Fruit fly (Drosophila melanogaster): Measurements from ENCODE around the gene CG43336.
A peak's percentile ranks its signal among the peaks of the same experiment; 100 is the strongest.

The CG43336 gene

DNA sequence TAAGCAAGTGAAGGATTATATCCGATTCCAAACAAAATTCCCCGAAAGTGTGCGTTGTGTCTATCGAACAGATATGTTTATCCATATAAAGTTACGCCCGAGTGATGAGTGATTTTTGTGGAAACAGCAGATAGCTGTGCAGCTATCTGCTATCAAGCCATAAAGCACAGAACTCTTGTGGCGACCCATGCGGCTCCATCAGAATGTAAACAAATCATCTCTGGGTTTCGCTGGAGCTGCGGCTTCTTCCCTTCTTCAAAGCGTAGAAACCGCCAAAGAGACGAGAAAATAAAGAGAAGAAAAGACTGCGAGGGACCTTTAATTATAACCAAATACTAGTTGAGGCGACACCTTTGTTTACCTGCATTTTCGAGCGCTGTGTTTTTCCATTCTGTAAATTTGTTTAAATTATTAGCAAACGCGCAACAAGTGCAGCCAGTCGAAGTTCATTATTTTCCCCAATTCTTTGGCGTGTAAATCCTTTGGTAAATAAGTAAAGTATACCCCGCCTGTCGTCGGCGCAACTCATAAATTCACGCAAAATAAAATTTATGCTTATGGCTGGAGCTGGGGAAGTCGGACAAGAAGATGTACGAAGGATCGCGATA is 30.0 kb downstream of the CG43336 start (continued):
- TF ChIP-seq HLH3B (GFP tag; IDR thresholded peaks at IDR 0.05) (no peak), CG12071 (GFP tag; optimal IDR thresholded peaks at IDR 0.05) (no peak), hkb (optimal IDR thresholded peaks at IDR 0.05) (peak; percentile 84), hkb (GFP tag; IDR thresholded peaks at IDR 0.05) (no peak), Xbp1 (GFP tag; optimal IDR thresholded peaks at IDR 0.05) (no peak), CG18476 (GFP tag; optimal IDR thresholded peaks at IDR 0.05) (peak; percentile 86), MTF-1 (GFP tag; optimal IDR thresholded peaks at IDR 0.05; ENCODE audit: borderline replicate concordance) (peak; percentile 13), CG18619 (GFP tag; optimal IDR thresholded peaks at IDR 0.05) (no peak), CG14710 (tag; optimal IDR thresholded peaks at IDR 0.05) (peak; percentile 2), bbx (GFP tag; IDR thresholded peaks at IDR 0.05; ENCODE audit: partially characterized antibody) (no peak), bsh (GFP tag; optimal IDR thresholded peaks at IDR 0.05) (peak in 1 of 2 experiments; percentile 32), Mrtf (GFP tag; IDR thresholded peaks at IDR 0.05) (no peak), CoRest (tag; optimal IDR thresholded peaks at IDR 0.05) (peak; percentile 1), Hr39 (optimal IDR thresholded peaks at IDR 0.05) (no peak), Nf-YB (GFP tag; optimal IDR thresholded peaks at IDR 0.05) (no peak), ci (GFP tag; IDR thresholded peaks at IDR 0.05) (peak; percentile 61; the same call in 1 of the 3 replicates), chm (GFP tag; IDR thresholded peaks at IDR 0.05) (peak; percentile 69), CG34422 (GFP tag; IDR thresholded peaks at IDR 0.05) (no peak), CG7745 (tag; optimal IDR thresholded peaks at IDR 0.05) (peak; percentile 73), Fer3 (tag; optimal IDR thresholded peaks at IDR 0.05) (no peak), ato (GFP tag; IDR thresholded peaks at IDR 0.05; ENCODE audit: partially characterized antibody) (no peak), ATbp (GFP tag; optimal IDR thresholded peaks at IDR 0.05) (peak; percentile 53), H15 (GFP tag; IDR thresholded peaks at IDR 0.05) (no peak), CG2202 (tag; optimal IDR thresholded peaks at IDR 0.05) (peak; percentile 23), CG15696 (tag; optimal IDR thresholded peaks at IDR 0.05) (peak; percentile 60), al (GFP tag; IDR thresholded peaks at IDR 0.05) (no peak), Kr (GFP tag; optimal IDR thresholded peaks at IDR 0.05) (peak; percentile 0), Med (GFP tag) (peak; percentile 73), ems (GFP tag; optimal IDR thresholded peaks at IDR 0.05) (peak; percentile 5), CG4282 (GFP tag; optimal IDR thresholded peaks at IDR 0.05) (no peak), onecut (GFP tag; IDR thresholded peaks at IDR 0.05) (0 out of 2 replicates have a peak, but pooled peaks have one; percentile 11), CG15601 (tag; optimal IDR thresholded peaks at IDR 0.05) (peak; percentile 54), CG13624 (GFP tag; optimal IDR thresholded peaks at IDR 0.05) (no peak)

DNA sequence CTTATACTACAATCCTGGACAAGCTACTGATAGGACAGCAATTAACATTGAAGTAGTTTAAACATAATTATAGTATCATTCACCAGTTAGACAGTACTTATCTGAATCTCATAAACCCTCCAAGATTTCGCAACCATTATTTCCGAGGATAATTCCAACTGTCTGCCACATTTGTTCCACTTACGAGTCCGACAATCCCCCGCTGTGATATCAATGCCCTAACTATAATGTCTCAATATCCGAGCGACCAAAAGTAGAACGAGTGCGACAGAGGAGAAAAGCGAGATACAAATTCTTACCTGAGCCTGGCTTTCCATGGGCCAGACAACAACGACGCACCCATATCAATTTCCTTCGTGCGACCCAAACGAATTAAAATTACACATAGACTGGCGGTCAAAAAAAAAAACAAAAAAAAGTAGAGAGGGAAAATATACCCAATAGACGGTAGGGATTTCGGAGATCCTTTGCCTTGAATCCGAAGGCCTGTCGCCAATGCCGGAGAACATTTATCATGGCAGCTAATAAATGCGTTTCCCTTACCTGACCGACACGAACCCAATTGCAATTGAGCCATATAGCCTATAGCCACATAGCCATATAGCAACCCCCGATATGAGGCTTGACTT is 32.0 kb downstream of the CG43336 start:
- no peak for TF ChIP-seq CG32532 (GFP tag; IDR thresholded peaks at IDR 0.05)
- TF ChIP-seq tup (GFP tag; optimal IDR thresholded peaks at IDR 0.05), result no peak
- TF ChIP-seq Hmx (GFP tag; optimal IDR thresholded peaks at IDR 0.05), result no peak
- peak; percentile 14 for TF ChIP-seq twi (tag; optimal IDR thresholded peaks at IDR 0.05)
- TF ChIP-seq CG6813 (GFP tag; optimal IDR thresholded peaks at IDR 0.05), result no peak
- no peak for TF ChIP-seq otp (GFP tag; IDR thresholded peaks at IDR 0.05)
- TF ChIP-seq CG6654 (GFP tag; optimal IDR thresholded peaks at IDR 0.05), result no peak
- TF ChIP-seq kni (GFP tag; optimal IDR thresholded peaks at IDR 0.05), result peak; percentile 80
- TF ChIP-seq CG17829 (tag; optimal IDR thresholded peaks at IDR 0.05), result no peak
- TF ChIP-seq chinmo (GFP tag; IDR thresholded peaks at IDR 0.05; ENCODE audit: partially characterized antibody), result no peak
- no peak for TF ChIP-seq CG16863 (GFP tag; optimal IDR thresholded peaks at IDR 0.05)
- no peak for TF ChIP-seq PHDP (tag; optimal IDR thresholded peaks at IDR 0.05)
- TF ChIP-seq Bdp1 (GFP tag; optimal IDR thresholded peaks at IDR 0.05), result no peak
- no peak for TF ChIP-seq sima (GFP tag; optimal IDR thresholded peaks at IDR 0.05)
- no peak for TF ChIP-seq trem (tag; optimal IDR thresholded peaks at IDR 0.05)
- TF ChIP-seq gsb (GFP tag; IDR thresholded peaks at IDR 0.05), result no peak
- no peak for TF ChIP-seq klu (GFP tag; IDR thresholded peaks at IDR 0.05)
- TF ChIP-seq unc-4 (GFP tag; IDR thresholded peaks at IDR 0.05; ENCODE audit: partially characterized antibody), result no peak
